Worm (Caenorhabditis elegans): Measurements from ENCODE around the gene K04D7.6.

Gene K04D7.6

ce11 chrIV:10176252-10176730, 29.8 kb downstream of the K04D7.6 start, which contains the start of gene rack-1 (continued):
- peak; percentile 58 for TF ChIP-seq madf-6 (GFP tag; IDR thresholded peaks at IDR 0.05)
- TF ChIP-seq hmg-1.2 (GFP tag; IDR thresholded peaks at IDR 0.05), result peak; percentile 33; the same call in 1 of the 2 replicates
- TF ChIP-seq rcor-1 (GFP tag; IDR thresholded peaks at IDR 0.05), result no peak

- TF ChIP-seq madf-10 (tag; optimal IDR thresholded peaks at IDR 0.05), result no peak
- TF ChIP-seq nhr-80 (tag; optimal IDR thresholded peaks at IDR 0.05), result peak; percentile 10
- peak; percentile 10; the same call in 1 of the 2 replicates for TF ChIP-seq hmg-1.2 (GFP tag; IDR thresholded peaks at IDR 0.05)
- TF ChIP-seq nfyb-1 (GFP tag; IDR thresholded peaks at IDR 0.05), result peak; percentile 54; the same call in 1 of the 2 replicates
- 0 out of 2 replicates have a peak, but pooled peaks have one; percentile 20 for TF ChIP-seq F37B4.10 (GFP tag; IDR thresholded peaks at IDR 0.05)
- no peak for TF ChIP-seq snpc-1.3 (tag; optimal IDR thresholded peaks at IDR 0.05; ENCODE audit: insufficient read depth)
- 0 out of 2 replicates have a peak, but pooled peaks have one; percentile 13 for TF ChIP-seq attf-3 (GFP tag; conservative IDR thresholded peaks at IDR 0.05)
- TF ChIP-seq F33H1.4 (GFP tag; IDR thresholded peaks at IDR 0.05), result 0 out of 2 replicates have a peak, but pooled peaks have one; percentile 5
- TF ChIP-seq dox-1 (GFP tag; IDR thresholded peaks at IDR 0.05), result 0 out of 2 replicates have a peak, but pooled peaks have one; percentile 15
- no peak for TF ChIP-seq Y53F4B.3 (GFP tag; IDR thresholded peaks at IDR 0.05)
- TF ChIP-seq die-1 (tag; optimal IDR thresholded peaks at IDR 0.05), result no peak
- TF ChIP-seq zfh-2 (GFP tag; conservative IDR thresholded peaks at IDR 0.05), result peak; percentile 87
- peak; percentile 20; the same call in 1 of the 2 replicates for TF ChIP-seq cebp-1 (GFP tag; IDR thresholded peaks at IDR 0.05)
- peak; percentile 33 for TF ChIP-seq cebp-1 (tag; optimal IDR thresholded peaks at IDR 0.05)
- TF ChIP-seq Y53G8AR.9 (GFP tag; conservative IDR thresholded peaks at IDR 0.05), result no peak
- TF ChIP-seq attf-5 (GFP tag; optimal IDR thresholded peaks at IDR 0.05), result peak; percentile 42
These were observed 30.9 kb downstream of the K04D7.6 start for ce11 chrIV:10174932-10175732.

ce11 chrIV:10174328-10174727, 31.8 kb downstream of the K04D7.6 start, which contains the start of gene pxf-1:
pxf-1 (minus strand) TSS chrIV:10174341.
- TF ChIP-seq cebp-2 (GFP tag; IDR thresholded peaks at IDR 0.05), result no peak
- TF ChIP-seq egl-18 (GFP tag; IDR thresholded peaks at IDR 0.05), result no peak
- no peak for TF ChIP-seq B0336.3 (GFP tag; IDR thresholded peaks at IDR 0.05)
- no peak for TF ChIP-seq gei-17 (GFP tag; optimal IDR thresholded peaks at IDR 0.05)

ce11 chrIV:10170808-10171207, 35.3 kb downstream of the K04D7.6 start:
- no peak for TF ChIP-seq hmg-20 (GFP tag; IDR thresholded peaks at IDR 0.05)
- no peak for TF ChIP-seq cebp-1 (GFP tag; IDR thresholded peaks at IDR 0.05)
- TF ChIP-seq cebp-1 (tag; optimal IDR thresholded peaks at IDR 0.05), result peak; percentile 52
- no peak for TF ChIP-seq ztf-22 (GFP tag; optimal IDR thresholded peaks at IDR 0.05)
- no peak for TF ChIP-seq C17E4.6 (GFP tag; IDR thresholded peaks at IDR 0.05)
- TF ChIP-seq ceh-91 (GFP tag; IDR thresholded peaks at IDR 0.05), result no peak
- no peak for TF ChIP-seq F22D6.2 (tag; optimal IDR thresholded peaks at IDR 0.05)

ce11 chrIV:10164086-10164485, 42.0 kb downstream of the K04D7.6 start:
- TF ChIP-seq lin-26 (GFP tag; IDR thresholded peaks at IDR 0.05) (no peak), bed-1 (GFP tag; IDR thresholded peaks at IDR 0.05) (no peak), rpc-1 (optimal IDR thresholded peaks at IDR 0.05) (no peak), rpc-1 (tag; optimal IDR thresholded peaks at IDR 0.05) (no peak), lsl-1 (GFP tag; optimal IDR thresholded peaks at IDR 0.05) (no peak), Y79H2A.3 (GFP tag; conservative IDR thresholded peaks at IDR 0.05) (no peak), F10E7.11 (tag; optimal IDR thresholded peaks at IDR 0.05) (no peak), him-1 (tag; optimal IDR thresholded peaks at IDR 0.05) (peak; percentile 93), T07F8.4 (tag; optimal IDR thresholded peaks at IDR 0.05) (no peak), sptf-2 (GFP tag; optimal IDR thresholded peaks at IDR 0.05) (no peak), hmg-1.2 (GFP tag; IDR thresholded peaks at IDR 0.05) (peak; percentile 6; the same call in 1 of the 2 replicates), chd-7 (tag; optimal IDR thresholded peaks at IDR 0.05) (no peak), unc-130 (GFP tag; optimal IDR thresholded peaks at IDR 0.05) (no peak), madf-10 (tag; optimal IDR thresholded peaks at IDR 0.05) (no peak), tbp1 (GFP tag; optimal IDR thresholded peaks at IDR 0.05) (no peak), pbrm-1 (GFP tag; IDR thresholded peaks at IDR 0.05) (no peak), Y53F4B.3 (GFP tag; IDR thresholded peaks at IDR 0.05) (no peak)
